Fruit fly (Drosophila melanogaster) whole organism, prepupa: Measurements from ENCODE around the gene CG7789.
A peak's percentile ranks its signal among the peaks of the same experiment; 100 is the strongest.

ENCODE experiments used
- CG6854 ChIP-seq: fragments of 200-800 bp; sonication (Bioruptor generic); optimal IDR thresholded peaks from 2 replicates; lab custom pipeline; 2017; ENCODE audit warnings: missing biosample characterization, mild to moderate bottlenecking, missing genetic modification characterization
- CG8119 ChIP-seq: fragments of 200-800 bp; sonication (Bioruptor generic); IDR thresholded peaks from 3 replicates; pipeline ENCODE4 v1.3.6; 2022; ENCODE audit warnings: missing biosample characterization, missing genetic modification characterization
- CG9139 ChIP-seq: fragments of 200-800 bp; sonication (Bioruptor generic); optimal IDR thresholded peaks from 3 replicates; lab custom pipeline; 2017; ENCODE audit warnings: missing biosample characterization, mild to moderate bottlenecking, missing genetic modification characterization
- Eip75B ChIP-seq: fragments of 200-800 bp; sonication (Bioruptor generic); optimal IDR thresholded peaks from 3 replicates; lab custom pipeline; 2016; ENCODE audit warnings: missing biosample characterization, missing genetic modification characterization
- Gug ChIP-seq: fragments of 200-800 bp; sonication (Bioruptor generic); IDR thresholded peaks from 2 replicates; pipeline ENCODE4 v1.3.6; 2022; ENCODE audit warnings: missing biosample characterization, missing genetic modification characterization
- Lpt ChIP-seq: fragments of 200-800 bp; sonication (Bioruptor generic); optimal IDR thresholded peaks from 3 replicates; lab custom pipeline; 2016; ENCODE audit warnings: missing biosample characterization, missing genetic modification characterization
- Sox102F ChIP-seq: fragments of 200-800 bp; sonication (Bioruptor generic); optimal IDR thresholded peaks from 2 replicates; lab custom pipeline; 2016; ENCODE audit warnings: missing biosample characterization, mild to moderate bottlenecking, missing genetic modification characterization
- Sox15 ChIP-seq: fragments of 200-800 bp; sonication (Bioruptor generic); optimal IDR thresholded peaks from 3 replicates; lab custom pipeline; 2016; ENCODE audit warnings: missing biosample characterization, missing genetic modification characterization

DNA sequence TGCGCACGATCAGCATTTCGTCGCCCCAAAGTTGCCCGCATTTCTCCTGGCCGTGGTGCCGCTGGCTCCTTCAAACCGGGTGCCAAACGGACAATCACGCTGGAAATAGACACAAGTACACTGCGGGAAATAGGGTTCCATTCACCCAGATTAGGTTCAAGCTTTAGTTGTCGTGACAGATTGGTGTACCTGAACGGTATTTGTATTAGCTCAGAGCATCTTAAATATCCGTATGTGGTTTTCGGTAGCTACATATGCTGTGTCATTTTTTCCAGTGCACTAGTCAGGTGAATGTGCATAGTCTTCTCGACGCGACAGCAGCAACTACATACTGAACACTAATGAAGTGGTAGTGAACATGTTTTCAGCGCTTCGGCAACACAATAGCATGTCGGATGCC lies 44.1 kb downstream of the CG7789 start:
- peak; percentile 3 for TF ChIP-seq Sox15
- no peak for TF ChIP-seq Eip75B (GFP tag; lab: Kevin White, UChicago)
- peak; percentile 91 for TF ChIP-seq CG8119 (GFP tag; lab: Robert Waterston, UW)
- TF ChIP-seq CG6854 (GFP tag; lab: Kevin White, UChicago): no peak
- no peak for TF ChIP-seq Sox102F (GFP tag; lab: Kevin White, UChicago)
- TF ChIP-seq Lpt (GFP tag; lab: Kevin White, UChicago): peak; percentile 48
- TF ChIP-seq Gug: peak; percentile 84
- no peak for TF ChIP-seq CG9139 (GFP tag; lab: Kevin White, UChicago)
